Worm (Caenorhabditis elegans): ENCODE data around the gene coel-1.

ce11 chrX:4273614-4274013 lies 8.2 kb downstream of the coel-1 start, which contains the start of gene C52B9.10:
- TF ChIP-seq cog-1 (tag; optimal IDR thresholded peaks at IDR 0.05) = no peak
- no peak for TF ChIP-seq tab-1 (GFP tag; IDR thresholded peaks at IDR 0.05)
- no peak for TF ChIP-seq ztf-29 (GFP tag; IDR thresholded peaks at IDR 0.05)
